Fruit fly (Drosophila melanogaster) whole organism, embryonic: ENCODE measurements around the gene msb1l.

Experiments used
- Atf6 ChIP-seq: fragments of 200-800 bp; sonication (Bioruptor generic); IDR thresholded peaks from 2 replicates; pipeline ENCODE4 v1.3.6; 2022; ENCODE audit warnings: missing biosample characterization, missing genetic modification characterization
- Bdp1 ChIP-seq: fragments of 200-800 bp; sonication (Bioruptor generic); optimal IDR thresholded peaks from 3 replicates; lab custom pipeline; 2016; ENCODE audit warnings: missing biosample characterization, missing genetic modification characterization
- CG10321 ChIP-seq: fragments of 200-800 bp; sonication (Bioruptor generic); IDR thresholded peaks from 2 replicates; pipeline ENCODE4 v1.3.6; 2022; ENCODE audit warnings: missing biosample characterization, missing genetic modification characterization
- CG11085 ChIP-seq: fragments of 200-800 bp; sonication (Bioruptor generic); IDR thresholded peaks from 2 replicates; pipeline ENCODE4 v1.3.6; 2022; ENCODE audit warnings: missing biosample characterization, missing genetic modification characterization
- CG11456 ChIP-seq: fragments of 200-800 bp; sonication (Bioruptor generic); IDR thresholded peaks from 3 replicates; pipeline ENCODE4 v1.3.6; 2022; ENCODE audit warnings: missing biosample characterization, missing genetic modification characterization
- CG13296 ChIP-seq: fragments of 200-800 bp; sonication (Bioruptor generic); optimal IDR thresholded peaks from 3 replicates; lab custom pipeline; 2018; ENCODE audit warnings: missing biosample characterization, mild to moderate bottlenecking, missing genetic modification characterization
- CG15479 ChIP-seq: fragments of 200-800 bp; sonication (Bioruptor generic); optimal IDR thresholded peaks from 3 replicates; lab custom pipeline; 2019; ENCODE audit warnings: missing biosample characterization, mild to moderate bottlenecking, missing genetic modification characterization, moderate library complexity
- CG16813 ChIP-seq: fragments of 200-800 bp; sonication (Bioruptor generic); IDR thresholded peaks from 3 replicates; pipeline ENCODE4 v1.3.6; 2022; ENCODE audit warnings: missing biosample characterization, missing genetic modification characterization; ENCODE audit not compliant: partially characterized antibody
- CG2120 ChIP-seq: fragments of 200-800 bp; sonication (Bioruptor generic); optimal IDR thresholded peaks from 3 replicates; lab custom pipeline; 2016; ENCODE audit warnings: missing biosample characterization, missing genetic modification characterization
- CG2678 ChIP-seq: fragments of 200-800 bp; sonication (Bioruptor generic); optimal IDR thresholded peaks from 3 replicates; lab custom pipeline; 2019; ENCODE audit warnings: missing biosample characterization, mild to moderate bottlenecking, missing genetic modification characterization, moderate library complexity
- CG30431 ChIP-seq: fragments of 200-800 bp; sonication (Bioruptor generic); optimal IDR thresholded peaks from 2 replicates; lab custom pipeline; 2017; ENCODE audit warnings: missing biosample characterization, missing genetic modification characterization
- CG32532 ChIP-seq: fragments of 200-800 bp; sonication (Bioruptor generic); IDR thresholded peaks from 2 replicates; pipeline ENCODE4 v1.3.6; 2022; ENCODE audit warnings: missing biosample characterization, missing genetic modification characterization
- CG3407 ChIP-seq: fragments of 200-800 bp; sonication (Bioruptor generic); optimal IDR thresholded peaks from 2 replicates; lab custom pipeline; 2018; ENCODE audit warnings: missing biosample characterization, mild to moderate bottlenecking, missing genetic modification characterization
- CG34376 ChIP-seq: fragments of 200-800 bp; sonication (Bioruptor generic); optimal IDR thresholded peaks from 2 replicates; lab custom pipeline; 2018; ENCODE audit warnings: missing biosample characterization, mild to moderate bottlenecking, missing genetic modification characterization
- CG3995 ChIP-seq: fragments of 200-800 bp; sonication (Bioruptor generic); optimal IDR thresholded peaks from 3 replicates; lab custom pipeline; 2016; ENCODE audit warnings: missing biosample characterization, missing genetic modification characterization
- CG4707 ChIP-seq: fragments of 200-800 bp; sonication (Bioruptor generic); optimal IDR thresholded peaks from 2 replicates; lab custom pipeline; 2018; ENCODE audit warnings: missing biosample characterization, mild to moderate bottlenecking, missing genetic modification characterization, moderate library complexity
- CG4820 ChIP-seq: fragments of 200-800 bp; sonication (Bioruptor generic); optimal IDR thresholded peaks from 3 replicates; lab custom pipeline; 2016; ENCODE audit warnings: missing biosample characterization, missing genetic modification characterization
- CG6272 ChIP-seq: fragments of 200-800 bp; sonication (Bioruptor generic); IDR thresholded peaks from 2 replicates; pipeline ENCODE4 v1.3.6; 2022; ENCODE audit warnings: missing biosample characterization, missing genetic modification characterization
- CG6654 ChIP-seq: fragments of 200-800 bp; sonication (Bioruptor generic); optimal IDR thresholded peaks from 2 replicates; lab custom pipeline; 2017; ENCODE audit warnings: missing biosample characterization, mild to moderate bottlenecking, missing genetic modification characterization
- CG7839 ChIP-seq: fragments of 200-800 bp; sonication (Bioruptor generic); optimal IDR thresholded peaks from 3 replicates; lab custom pipeline; 2018; ENCODE audit warnings: missing biosample characterization, mild to moderate bottlenecking, missing genetic modification characterization, moderate library complexity
- CG7963 ChIP-seq: fragments of 200-800 bp; sonication (Bioruptor generic); IDR thresholded peaks from 3 replicates; pipeline ENCODE4 v1.3.6; 2022; ENCODE audit warnings: missing biosample characterization, missing genetic modification characterization; ENCODE audit not compliant: partially characterized antibody
- Chrac-16 ChIP-seq: fragments of 200-800 bp; sonication (Bioruptor generic); optimal IDR thresholded peaks from 3 replicates; lab custom pipeline; 2016; ENCODE audit warnings: missing biosample characterization, missing genetic modification characterization
- Dad ChIP-seq: fragments of 200-800 bp; sonication (Bioruptor generic); optimal IDR thresholded peaks from 3 replicates; lab custom pipeline; 2016; ENCODE audit warnings: missing biosample characterization, missing genetic modification characterization
- Dip3 ChIP-seq: fragments of 200-800 bp; sonication (Bioruptor generic); optimal IDR thresholded peaks from 3 replicates; lab custom pipeline; 2016; ENCODE audit warnings: missing biosample characterization, missing genetic modification characterization
- Ets97D ChIP-seq: fragments of 200-800 bp; sonication (Bioruptor generic); optimal IDR thresholded peaks from 3 replicates; lab custom pipeline; 2016; ENCODE audit warnings: missing biosample characterization, missing genetic modification characterization
- Gug ChIP-seq: fragments of 200-800 bp; sonication (Bioruptor generic); IDR thresholded peaks from 4 replicates; pipeline ENCODE4 v1.3.6; 2022; ENCODE audit warnings: missing biosample characterization, missing genetic modification characterization
- HmgD ChIP-seq: fragments of 200-800 bp; sonication (Bioruptor generic); optimal IDR thresholded peaks from 3 replicates; lab custom pipeline; 2016; ENCODE audit warnings: missing biosample characterization, missing genetic modification characterization
- Hr51 ChIP-seq, 2 experiments: fragments of 200-800 bp; sonication (Bioruptor generic); optimal IDR thresholded peaks; 2 replicates in 1 of 2; 3 replicates in 1 of 2; lab custom pipeline; 2016 to 2018; ENCODE audit warnings: missing biosample characterization in 2 of 2, missing genetic modification characterization in 2 of 2, mild to moderate bottlenecking in 1 of 2, moderate library complexity in 1 of 2
- NFAT ChIP-seq: fragments of 200-800 bp; sonication (Bioruptor generic); IDR thresholded peaks from 2 replicates; pipeline ENCODE4 v1.3.6; 2022; ENCODE audit warnings: missing biosample characterization, missing genetic modification characterization
- Nf-YB ChIP-seq: fragments of 200-800 bp; sonication (Bioruptor generic); optimal IDR thresholded peaks from 3 replicates; lab custom pipeline; 2019; ENCODE audit warnings: missing biosample characterization, mild to moderate bottlenecking, missing genetic modification characterization, moderate library complexity
- Sin3A ChIP-seq: fragments of >200 bp; optimal IDR thresholded peaks from 2 replicates; lab custom pipeline; 2018
- Stat92E ChIP-seq, 3 experiments: fragments of >200 bp in 2 of 3; fragments of 200-800 bp in 1 of 3; sonication (Bioruptor generic) in 1 of 3; optimal IDR thresholded peaks; 2 replicates each; lab custom pipeline; 2017 to 2019; ENCODE audit warnings: missing biosample characterization in 3 of 3, missing genetic modification characterization in 3 of 3, mild to moderate bottlenecking in 1 of 3, moderate library complexity in 1 of 3
- Xbp1 ChIP-seq: fragments of 200-800 bp; sonication (Bioruptor generic); optimal IDR thresholded peaks from 3 replicates; lab custom pipeline; 2016; ENCODE audit warnings: missing biosample characterization, mild to moderate bottlenecking, missing genetic modification characterization
- Xrp1 ChIP-seq: fragments of 200-800 bp; sonication (Bioruptor generic); IDR thresholded peaks from 2 replicates; pipeline ENCODE4 v1.3.6; 2022; ENCODE audit warnings: missing biosample characterization, missing genetic modification characterization
- bbx ChIP-seq: fragments of 200-800 bp; sonication (Bioruptor generic); IDR thresholded peaks from 2 replicates; pipeline ENCODE4 v1.3.6; 2022; ENCODE audit warnings: missing biosample characterization, missing genetic modification characterization; ENCODE audit not compliant: partially characterized antibody
- dan ChIP-seq: fragments of 200-800 bp; sonication (Bioruptor generic); IDR thresholded peaks from 2 replicates; pipeline ENCODE4 v1.3.6; 2022; ENCODE audit warnings: missing biosample characterization, missing genetic modification characterization
- danr ChIP-seq: fragments of 200-800 bp; sonication (Bioruptor generic); IDR thresholded peaks from 2 replicates; pipeline ENCODE4 v1.3.6; 2022; ENCODE audit warnings: missing biosample characterization, missing genetic modification characterization
- dpn ChIP-seq, 2 experiments: fragments of 200-800 bp; sonication (Bioruptor generic); optimal IDR thresholded peaks; 3 replicates each; lab custom pipeline; 2016; ENCODE audit warnings: missing biosample characterization in 2 of 2, missing genetic modification characterization in 2 of 2
- gce ChIP-seq: fragments of 200-800 bp; sonication (Bioruptor generic); IDR thresholded peaks from 3 replicates; pipeline ENCODE4 v1.3.6; 2022; ENCODE audit warnings: missing biosample characterization, missing genetic modification characterization
- gro ChIP-seq: fragments of 200-800 bp; sonication (Bioruptor generic); optimal IDR thresholded peaks from 2 replicates; lab custom pipeline; 2016; ENCODE audit warnings: missing biosample characterization, missing genetic modification characterization
- kah ChIP-seq: fragments of 200-800 bp; sonication (Bioruptor generic); optimal IDR thresholded peaks from 2 replicates; lab custom pipeline; 2018; ENCODE audit warnings: missing biosample characterization, mild to moderate bottlenecking, missing genetic modification characterization
- maf-S ChIP-seq: fragments of 200-800 bp; sonication (Bioruptor generic); optimal IDR thresholded peaks from 2 replicates; lab custom pipeline; 2016; ENCODE audit warnings: missing biosample characterization, missing genetic modification characterization
- pan ChIP-seq, 4 experiments: fragments of >200 bp in 3 of 4; fragments of 200-800 bp in 1 of 4; sonication (Bioruptor generic) in 1 of 4; optimal IDR thresholded peaks in 3 of 4; IDR thresholded peaks in 1 of 4; 2 replicates each; pipeline versions ENCODE4 v1.3.6 to Lab custom; 2017 to 2022; ENCODE audit warnings: missing biosample characterization in 2 of 4, missing genetic modification characterization in 2 of 4, mixed read lengths in 1 of 4
- ranshi ChIP-seq: fragments of 200-800 bp; sonication (Bioruptor generic); IDR thresholded peaks from 2 replicates; pipeline ENCODE4 v1.3.6; 2022; ENCODE audit warnings: missing biosample characterization, missing genetic modification characterization
- ro ChIP-seq: fragments of 200-800 bp; sonication (Bioruptor generic); IDR thresholded peaks from 2 replicates; pipeline ENCODE4 v1.3.6; 2022; ENCODE audit warnings: missing biosample characterization, missing genetic modification characterization
- run ChIP-seq: fragments of 200-800 bp; sonication (Bioruptor generic); optimal IDR thresholded peaks from 3 replicates; lab custom pipeline; 2018; ENCODE audit warnings: missing biosample characterization, mild to moderate bottlenecking, missing genetic modification characterization
- sna ChIP-seq: fragments of 200-800 bp; sonication (Bioruptor generic); IDR thresholded peaks from 2 replicates; pipeline ENCODE4 v1.3.6; 2022; ENCODE audit warnings: missing biosample characterization, missing genetic modification characterization; ENCODE audit not compliant: partially characterized antibody
- tup ChIP-seq: fragments of 200-800 bp; sonication (Bioruptor generic); optimal IDR thresholded peaks from 2 replicates; lab custom pipeline; 2016; ENCODE audit warnings: missing biosample characterization, mild to moderate bottlenecking, missing genetic modification characterization, moderate library complexity
- zf30C ChIP-seq: fragments of 200-800 bp; sonication (Bioruptor generic); optimal IDR thresholded peaks from 3 replicates; lab custom pipeline; 2018; ENCODE audit warnings: missing biosample characterization, mild to moderate bottlenecking, missing genetic modification characterization
- zfh2 ChIP-seq: fragments of 200-800 bp; sonication (Bioruptor generic); optimal IDR thresholded peaks from 2 replicates; lab custom pipeline; 2016; ENCODE audit warnings: missing biosample characterization, missing genetic modification characterization

msb1l gene

DNA sequence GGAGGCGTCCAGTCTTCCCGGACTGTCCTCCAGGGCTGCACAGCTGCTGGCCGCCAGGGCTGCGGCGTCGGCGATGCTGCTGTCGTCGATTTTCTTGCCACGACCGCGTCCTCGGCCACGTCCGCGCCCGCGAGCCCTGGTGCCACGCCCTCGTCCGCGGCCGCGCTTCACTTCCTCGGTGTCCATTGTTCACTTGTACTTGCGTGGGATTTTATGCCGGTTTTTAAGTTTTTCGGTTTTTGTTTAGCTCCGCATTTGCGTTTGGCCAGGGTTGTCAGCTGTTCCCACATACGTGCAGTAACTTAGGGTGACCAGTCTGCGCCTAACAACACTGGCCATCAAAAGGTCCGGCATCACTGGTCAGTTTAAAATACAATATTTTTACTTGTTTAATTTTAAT, 4.7 kb downstream of the msb1l start, which contains the start of gene Hakai (continued):
- no peak for TF ChIP-seq pan (optimal IDR thresholded peaks at IDR 0.05; lab: Kevin White, UChicago)
- peak in 1 of 2 experiments; percentile 50 for TF ChIP-seq pan (GFP tag; optimal IDR thresholded peaks at IDR 0.05 in 1 of 2, IDR thresholded peaks at IDR 0.05 in 1 of 2)
- TF ChIP-seq Chrac-16 (GFP tag; lab: Kevin White, UChicago) = peak; percentile 57
- 0 out of 2 replicates have a peak, but pooled peaks have one; percentile 33 for TF ChIP-seq bbx
- TF ChIP-seq kah (GFP tag; lab: Kevin White, UChicago) = peak; percentile 5
- peak; percentile 73 for TF ChIP-seq Ets97D (GFP tag; lab: Kevin White, UChicago)
- TF ChIP-seq CG11456 (GFP tag; lab: Robert Waterston, UW) = peak; percentile 67; the same call in 1 of the 3 replicates
- TF ChIP-seq maf-S (GFP tag; lab: Kevin White, UChicago) = peak; percentile 5
- TF ChIP-seq CG7839 (tag; lab: Kevin White, UChicago) = peak; percentile 50
- TF ChIP-seq ro (GFP tag; lab: Robert Waterston, UW) = no peak
- 0 out of 3 replicates have a peak, but pooled peaks have one; percentile 32 for TF ChIP-seq CG7963 (GFP tag; lab: Robert Waterston, UW)
- peak; percentile 83 for TF ChIP-seq Gug (GFP tag; lab: Robert Waterston, UW)
- peak; percentile 58 for TF ChIP-seq Bdp1 (GFP tag; lab: Kevin White, UChicago)
- TF ChIP-seq CG2120 (GFP tag; lab: Kevin White, UChicago) = peak; percentile 75
- TF ChIP-seq CG2678 (tag; lab: Kevin White, UChicago) = peak; percentile 45
- TF ChIP-seq CG6272 (GFP tag; lab: Robert Waterston, UW) = peak; percentile 50; the same call in 1 of the 2 replicates
- TF ChIP-seq CG10321 (GFP tag; lab: Robert Waterston, UW) = peak; percentile 21; the same call in 1 of the 2 replicates
- peak; percentile 45; the same call in 1 of the 2 replicates for TF ChIP-seq Xrp1
- TF ChIP-seq Xbp1 (GFP tag; lab: Kevin White, UChicago) = peak; percentile 81
- TF ChIP-seq Stat92E (GFP tag; optimal IDR thresholded peaks at IDR 0.05; lab: Kevin White, UChicago) = no peak
- peak; percentile 81 for TF ChIP-seq Sin3A (lab: Kevin White, UChicago)
- TF ChIP-seq CG34376 (GFP tag; lab: Kevin White, UChicago) = peak; percentile 82
- peak; percentile 63 for TF ChIP-seq CG32532
- no peak for TF ChIP-seq CG6654 (GFP tag; lab: Kevin White, UChicago)
- no peak for TF ChIP-seq CG15479 (GFP tag; lab: Kevin White, UChicago)
- TF ChIP-seq CG16813 = peak; percentile 51
- no peak for TF ChIP-seq CG3407 (GFP tag; lab: Kevin White, UChicago)
- TF ChIP-seq Atf6 = no peak
- TF ChIP-seq dpn (GFP tag; optimal IDR thresholded peaks at IDR 0.05; lab: Kevin White, UChicago) = peak; percentile 65 to 73
- peak; percentile 64 for TF ChIP-seq Dad (GFP tag; lab: Kevin White, UChicago)
- TF ChIP-seq zf30C = no peak
- TF ChIP-seq gro (GFP tag; lab: Kevin White, UChicago) = peak; percentile 37
- TF ChIP-seq danr (GFP tag; lab: Robert Waterston, UW) = peak; percentile 43; the same call in 1 of the 2 replicates
- no peak for TF ChIP-seq dan (GFP tag; lab: Robert Waterston, UW)
- TF ChIP-seq CG11085 (GFP tag; lab: Robert Waterston, UW) = no peak
- peak; percentile 72 for TF ChIP-seq NFAT (GFP tag; lab: Robert Waterston, UW)
- no peak for TF ChIP-seq Nf-YB (GFP tag; lab: Kevin White, UChicago)
- peak; percentile 17 for TF ChIP-seq CG13296
- TF ChIP-seq gce = 0 out of 3 replicates have a peak, but pooled peaks have one; percentile 55
- TF ChIP-seq Dip3 (GFP tag; lab: Kevin White, UChicago) = peak; percentile 65
- peak; percentile 27 to 68 for TF ChIP-seq Hr51 (GFP tag; optimal IDR thresholded peaks at IDR 0.05; lab: Kevin White, UChicago)
- no peak for TF ChIP-seq CG4707
- TF ChIP-seq HmgD = peak; percentile 13
- TF ChIP-seq CG4820 (GFP tag; lab: Kevin White, UChicago) = peak; percentile 20
- peak; percentile 55; the same call in 1 of the 2 replicates for TF ChIP-seq sna (GFP tag; lab: Robert Waterston, UW)
- peak; percentile 67 for TF ChIP-seq zfh2
- no peak for TF ChIP-seq run (tag; lab: Kevin White, UChicago)
- peak; percentile 4 for TF ChIP-seq CG3995
- TF ChIP-seq CG30431 = peak; percentile 18
- no peak for TF ChIP-seq tup (GFP tag; lab: Kevin White, UChicago)
- TF ChIP-seq ranshi (GFP tag; lab: Robert Waterston, UW) = peak; percentile 82
